Worm (Caenorhabditis elegans) whole organism, L4/young adult: ENCODE results near the gene Y45F10D.16.

Experiments
- W03F9.2 ChIP-seq: fragments of 150-350 bp; optimal IDR thresholded peaks from 2 replicates; lab custom pipeline; 2014; ENCODE audit warnings: missing biosample characterization, missing genetic modification characterization
- dao-5 ChIP-seq: sonication (generic microtip); optimal IDR thresholded peaks from 2 replicates; lab custom pipeline; 2016; ENCODE audit warnings: missing genotype, missing genetic modification characterization, moderate library complexity, missing compliant biosample characterization
- him-1 ChIP-seq: sonication (generic microtip); optimal IDR thresholded peaks from 2 replicates; lab custom pipeline; 2016; ENCODE audit warnings: missing genotype, missing genetic modification reagents, missing genetic modification characterization, missing compliant biosample characterization

Gene Y45F10D.16

ce11 chrIV:13783237-13784012 is 7.2 kb downstream of the Y45F10D.16 start, which contains the start of gene iscu-1:
TSS of gene iscu-1 (plus strand) at chrIV:13783962.
- TF ChIP-seq him-1 (tag; lab: Kevin White, UChicago) (no peak), W03F9.2 (peak; percentile 29)

DNA sequence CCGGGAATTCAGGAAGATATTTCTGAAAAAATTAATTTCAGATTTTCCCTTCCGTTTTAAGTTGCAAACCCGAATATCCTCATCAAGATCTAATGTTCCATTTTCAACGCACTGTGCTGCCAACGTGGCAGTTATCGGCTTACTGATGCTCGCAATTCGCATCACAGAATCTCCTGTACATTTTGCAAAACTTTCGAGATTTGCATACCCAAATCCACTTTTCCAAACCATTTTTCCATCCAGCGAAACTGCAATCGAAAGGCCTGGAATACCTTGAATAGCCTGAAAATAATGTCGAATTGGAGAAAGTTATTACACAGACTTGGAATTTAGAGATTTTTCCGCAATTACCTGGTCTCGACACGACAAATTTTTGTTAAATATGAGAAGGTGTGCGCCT is 8.6 kb downstream of the Y45F10D.16 start:
- no peak for TF ChIP-seq dao-5 (tag; lab: Kevin White, UChicago)
- no peak for TF ChIP-seq him-1 (tag; lab: Kevin White, UChicago)
- no peak for TF ChIP-seq W03F9.2

- TF ChIP-seq him-1 (tag; lab: Kevin White, UChicago) (no peak), dao-5 (tag; lab: Kevin White, UChicago) (no peak), W03F9.2 (no peak)
Measured at ce11 chrIV:13785545-13785944, 9.3 kb downstream of the Y45F10D.16 start, which contains the start of gene lact-9. TSS of gene lact-9 (minus strand) at chrIV:13785645.

DNA sequence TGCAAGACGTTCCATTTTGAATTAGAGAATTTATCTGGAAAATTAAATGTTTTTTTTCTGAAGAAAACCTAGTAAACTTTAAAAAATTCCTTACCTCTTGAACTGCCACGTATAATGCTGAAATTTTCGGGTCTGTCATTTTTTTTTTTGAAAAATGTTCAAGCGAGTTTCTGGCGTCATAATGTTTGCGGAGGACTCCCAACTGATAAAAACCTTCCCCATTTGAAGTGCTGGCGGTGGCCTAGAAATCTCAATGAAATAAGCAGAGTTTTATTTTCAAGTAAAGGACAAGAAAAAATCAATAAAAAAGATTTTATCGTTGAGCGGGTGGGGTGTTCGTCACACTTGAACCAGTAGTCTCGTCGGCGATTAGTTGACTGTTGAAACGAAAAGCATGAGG is 10.5 kb downstream of the Y45F10D.16 start, which contains the start of gene icap-1:
Gene icap-1 (minus strand): TSS at position 272 of the 400 bp plus-strand sequence.
- TF ChIP-seq dao-5 (tag; lab: Kevin White, UChicago) (no peak), W03F9.2 (no peak), him-1 (tag; lab: Kevin White, UChicago) (no peak)

- TF ChIP-seq him-1 (tag; lab: Kevin White, UChicago) (no peak), W03F9.2 (peak; percentile 43)
Measured at ce11 chrIV:13788652-13789051, 12.4 kb downstream of the Y45F10D.16 start, which contains the start of the genes sas-6 and Y45F10D.7. TSS of gene sas-6 (minus strand) at chrIV:13788731. TSS of gene Y45F10D.7 (plus strand) at chrIV:13788907.

DNA sequence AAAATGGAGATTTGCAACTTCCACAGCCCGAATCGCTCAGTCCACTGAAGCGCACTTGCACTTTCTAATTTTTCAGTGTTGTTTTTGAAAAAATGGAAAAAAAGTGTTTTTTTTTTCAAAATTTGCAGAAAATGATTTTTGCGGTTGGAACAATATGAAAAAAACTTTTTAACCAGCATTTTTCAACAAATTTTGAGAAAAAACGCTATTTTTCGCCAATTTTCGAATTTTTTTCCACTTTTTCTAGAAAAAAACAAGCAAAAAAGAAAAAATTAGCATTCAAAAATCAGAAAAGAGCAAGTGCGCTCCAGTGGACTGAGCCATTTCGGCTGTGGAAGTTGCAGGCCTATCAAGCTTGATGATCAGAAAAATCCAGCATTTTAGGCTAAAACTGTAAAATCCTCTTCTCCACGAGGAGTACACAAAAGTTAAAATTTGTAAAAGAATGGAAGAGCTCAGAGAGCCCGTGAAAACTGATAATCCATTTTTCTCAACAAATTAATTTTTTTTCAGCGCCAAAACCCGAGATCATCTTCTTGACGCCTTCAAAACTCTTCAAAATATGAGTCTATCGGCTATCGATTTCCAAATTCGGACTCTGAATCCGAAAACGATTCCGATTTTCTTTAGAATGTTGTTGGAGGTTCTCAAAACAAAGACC is 19.2 kb downstream of the Y45F10D.16 start:
- TF ChIP-seq W03F9.2, result no peak
- no peak for TF ChIP-seq dao-5 (tag; lab: Kevin White, UChicago)

DNA sequence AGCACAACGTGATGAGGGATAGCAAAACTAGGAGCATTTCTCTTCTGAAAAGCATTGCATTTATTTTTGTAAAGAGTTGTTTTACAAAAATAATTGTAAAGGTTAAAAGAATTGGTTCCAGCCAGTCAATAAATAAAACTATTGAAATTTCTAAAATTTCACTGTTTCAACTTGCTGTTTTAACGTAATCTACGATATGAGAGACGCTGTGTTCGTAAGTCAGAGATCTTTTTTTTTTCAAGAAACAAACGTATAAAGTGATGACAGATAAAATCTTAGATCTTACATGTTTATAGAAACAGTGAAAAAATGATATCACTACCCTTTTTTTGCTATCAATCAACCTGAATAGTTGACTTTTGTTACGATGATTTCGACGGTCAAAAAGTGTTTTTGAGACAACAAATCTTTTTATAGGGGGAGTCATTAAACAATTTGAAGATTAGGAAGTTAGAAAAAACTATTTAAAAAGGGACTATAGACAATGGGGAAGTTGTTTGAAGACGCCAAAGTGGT is 21.7 kb downstream of the Y45F10D.16 start, which contains the start of gene Y45F10D.6:
Gene Y45F10D.6 (minus strand): TSS at position 51 of the 516 bp plus-strand sequence.
- TF ChIP-seq him-1 (tag; lab: Kevin White, UChicago) (no peak), dao-5 (tag; lab: Kevin White, UChicago) (no peak), W03F9.2 (no peak)

DNA sequence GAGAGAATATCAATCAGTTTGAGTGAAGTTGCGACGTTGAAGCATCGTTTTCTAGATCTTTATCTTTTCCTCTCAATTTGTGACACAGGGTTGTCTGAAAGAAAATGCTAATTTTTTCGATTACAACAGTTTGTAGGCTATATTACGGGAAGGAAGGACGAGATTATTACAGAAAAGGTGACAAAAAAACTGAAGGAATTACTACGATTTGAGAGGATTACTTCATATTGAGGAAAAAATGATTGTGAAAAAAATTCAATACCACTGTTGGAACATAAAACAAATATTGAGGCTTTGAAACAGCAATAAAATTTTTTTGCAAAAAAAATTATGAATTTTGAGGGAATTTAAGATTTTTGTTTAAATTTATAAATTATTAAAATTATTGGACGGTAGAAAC is 31.5 kb downstream of the Y45F10D.16 start, which contains the start of gene Y45F10D.14:
Gene Y45F10D.14 (minus strand): TSS at position 101 of the 400 bp plus-strand sequence.
- TF ChIP-seq dao-5 (tag; lab: Kevin White, UChicago) (no peak), him-1 (tag; lab: Kevin White, UChicago) (no peak), W03F9.2 (no peak)

- no peak for TF ChIP-seq W03F9.2
Measured at ce11 chrIV:13820862-13821261, 44.6 kb downstream of the Y45F10D.16 start, which contains the start of gene Y45F10D.15. TSS of gene Y45F10D.15 (minus strand) at chrIV:13820962.

ce11 chrIV:13826363-13826762 is 50.1 kb downstream of the Y45F10D.16 start:
- TF ChIP-seq him-1 (tag; lab: Kevin White, UChicago) (no peak), W03F9.2 (peak; percentile 46), dao-5 (tag; lab: Kevin White, UChicago) (no peak)
